Fruit fly (Drosophila melanogaster): ENCODE measurements around the gene Edc3.
A peak's percentile ranks its signal among the peaks of the same experiment; 100 is the strongest.

Edc3 gene

DNA sequence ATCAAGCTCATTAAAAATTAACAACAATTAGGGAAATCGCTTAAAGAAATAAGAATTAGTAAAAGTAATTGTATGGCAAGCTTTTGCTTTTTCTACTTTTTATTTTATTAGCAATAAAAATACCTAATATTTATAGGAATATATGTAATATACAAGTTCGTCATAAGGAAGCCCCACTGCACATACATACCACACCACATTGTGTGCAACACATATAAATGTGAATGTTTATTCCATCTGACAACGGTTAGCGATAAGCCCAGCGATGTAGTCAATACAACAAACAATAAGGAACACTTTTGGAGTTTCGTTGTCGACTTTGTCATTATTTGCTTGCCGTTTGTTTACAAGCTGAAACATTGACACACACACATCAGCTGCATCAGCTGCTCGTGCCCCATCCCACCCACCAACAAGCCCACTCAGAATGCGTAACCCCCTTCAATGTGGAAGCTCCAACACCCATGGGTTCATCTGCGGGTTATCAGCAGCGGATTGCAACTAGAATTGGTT, 44.3 kb downstream of the Edc3 start (continued):
- TF ChIP-seq CG15011 (GFP tag; optimal IDR thresholded peaks at IDR 0.05): peak; percentile 74
- no peak for TF ChIP-seq fu2 (GFP tag; optimal IDR thresholded peaks at IDR 0.05)
- TF ChIP-seq nerfin-2 (GFP tag; IDR thresholded peaks at IDR 0.05; ENCODE audit: partially characterized antibody): no peak
- peak; percentile 34 for TF ChIP-seq maf-S (GFP tag; optimal IDR thresholded peaks at IDR 0.05)
- TF ChIP-seq peb (GFP tag; IDR thresholded peaks at IDR 0.05): no peak
- TF ChIP-seq Atf6 (GFP tag; IDR thresholded peaks at IDR 0.05): no peak
- TF ChIP-seq sc (optimal IDR thresholded peaks at IDR 0.05): no peak
- TF ChIP-seq sc (GFP tag; optimal IDR thresholded peaks at IDR 0.05): peak; percentile 89
- peak; percentile 48 for TF ChIP-seq phol (tag; optimal IDR thresholded peaks at IDR 0.05)
- no peak for TF ChIP-seq CG11696 (GFP tag; IDR thresholded peaks at IDR 0.05)
- no peak for TF ChIP-seq lilli (GFP tag; optimal IDR thresholded peaks at IDR 0.05)
- peak; percentile 95 for TF ChIP-seq gsb-n (tag; optimal IDR thresholded peaks at IDR 0.05)
- no peak for TF ChIP-seq CG16779 (GFP tag; IDR thresholded peaks at IDR 0.05)
- TF ChIP-seq MBD-R2 (GFP tag; IDR thresholded peaks at IDR 0.05): no peak
- TF ChIP-seq BEAF-32 (GFP tag; optimal IDR thresholded peaks at IDR 0.05): no peak
- peak; percentile 84 for TF ChIP-seq lab (GFP tag; optimal IDR thresholded peaks at IDR 0.05)
- peak; percentile 41 for TF ChIP-seq CG9817 (tag; optimal IDR thresholded peaks at IDR 0.05)
- no peak for TF ChIP-seq Rfx (GFP tag; IDR thresholded peaks at IDR 0.05)
- TF ChIP-seq gfzf (GFP tag; optimal IDR thresholded peaks at IDR 0.05): no peak
- TF ChIP-seq CG30403 (GFP tag; optimal IDR thresholded peaks at IDR 0.05): no peak
- no peak for TF ChIP-seq ftz-f1 (GFP tag; optimal IDR thresholded peaks at IDR 0.05)
- TF ChIP-seq CG6175 (GFP tag; IDR thresholded peaks at IDR 0.05): no peak
- no peak for TF ChIP-seq CG16815 (GFP tag; optimal IDR thresholded peaks at IDR 0.05)
- peak; percentile 85 for TF ChIP-seq sqz (GFP tag; optimal IDR thresholded peaks at IDR 0.05)
- TF ChIP-seq Mad (GFP tag; optimal IDR thresholded peaks at IDR 0.05): peak; percentile 29
- TF ChIP-seq esg (GFP tag; conservative IDR thresholded peaks at IDR 0.05): no peak
- no peak; the same call in 2 of the 3 replicates for TF ChIP-seq CG3726 (GFP tag; IDR thresholded peaks at IDR 0.05)
- no peak for TF ChIP-seq CG10147 (GFP tag; optimal IDR thresholded peaks at IDR 0.05)
- TF ChIP-seq CG9932 (GFP tag; IDR thresholded peaks at IDR 0.05): no peak
- TF ChIP-seq grau (tag; optimal IDR thresholded peaks at IDR 0.05): peak; percentile 91
- no peak for TF ChIP-seq CG11560 (tag; IDR thresholded peaks at IDR 0.05)
- TF ChIP-seq CG42726 (GFP tag; IDR thresholded peaks at IDR 0.05; ENCODE audit: partially characterized antibody): no peak
- no peak for TF ChIP-seq prd (optimal IDR thresholded peaks at IDR 0.05)
- TF ChIP-seq prd (GFP tag; IDR thresholded peaks at IDR 0.05): peak; percentile 18; the same call in 1 of the 3 replicates
- no peak for TF ChIP-seq Dp (GFP tag; optimal IDR thresholded peaks at IDR 0.05)
- TF ChIP-seq CG15073 (GFP tag; optimal IDR thresholded peaks at IDR 0.05): no peak
- no peak; the same call in 1 of the 2 replicates for TF ChIP-seq ssp (GFP tag; IDR thresholded peaks at IDR 0.05)
- TF ChIP-seq CG32767 (GFP tag; IDR thresholded peaks at IDR 0.05): 0 out of 2 replicates have a peak, but pooled peaks have one; percentile 32
- no peak for TF ChIP-seq usp (GFP tag; optimal IDR thresholded peaks at IDR 0.05)
- TF ChIP-seq D19B (GFP tag; optimal IDR thresholded peaks at IDR 0.05): no peak
- TF ChIP-seq dysf (GFP tag; IDR thresholded peaks at IDR 0.05): no peak
- TF ChIP-seq CG3163 (GFP tag; optimal IDR thresholded peaks at IDR 0.05): no peak
- TF ChIP-seq sob (GFP tag; IDR thresholded peaks at IDR 0.05): no peak
- TF ChIP-seq CG12942 (GFP tag; optimal IDR thresholded peaks at IDR 0.05): peak; percentile 58
- TF ChIP-seq inv (GFP tag; IDR thresholded peaks at IDR 0.05; ENCODE audit: partially characterized antibody): no peak
- no peak for TF ChIP-seq cwo (GFP tag; optimal IDR thresholded peaks at IDR 0.05)
- TF ChIP-seq slou (GFP tag; optimal IDR thresholded peaks at IDR 0.05): no peak
- TF ChIP-seq NC2α (GFP tag; optimal IDR thresholded peaks at IDR 0.05): peak; percentile 56
- no peak for TF ChIP-seq Hr39 (optimal IDR thresholded peaks at IDR 0.05)
- TF ChIP-seq hkb (optimal IDR thresholded peaks at IDR 0.05): no peak
- peak; percentile 66 for TF ChIP-seq hkb (GFP tag; IDR thresholded peaks at IDR 0.05)
- peak; percentile 96 for TF ChIP-seq wek (GFP tag; optimal IDR thresholded peaks at IDR 0.05)
- no peak for TF ChIP-seq CG11456 (GFP tag; IDR thresholded peaks at IDR 0.05)
